Worm (Caenorhabditis elegans): ENCODE results near the gene nas-28.

DNA sequence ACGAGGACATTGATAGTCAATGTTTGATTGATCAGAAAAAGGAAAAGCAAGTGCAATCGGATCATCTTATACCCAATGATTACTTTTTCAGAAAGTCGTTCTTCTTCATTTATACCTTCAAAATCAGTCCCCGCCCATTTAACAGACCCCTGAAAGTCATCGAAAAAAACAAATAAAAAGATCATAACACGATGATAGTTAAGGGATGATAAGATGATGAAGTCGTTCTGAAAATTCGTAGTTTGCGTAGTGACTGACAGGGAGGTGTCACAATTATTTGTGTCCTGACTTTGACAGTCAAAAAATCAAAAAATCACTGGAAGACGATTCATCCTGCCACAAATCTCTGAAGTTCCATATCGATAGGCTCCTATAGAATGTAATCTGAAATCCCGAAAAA is 11.5 kb upstream of the nas-28 start, which contains the start of gene ugt-66:
- TF ChIP-seq mab-5 (tag; optimal IDR thresholded peaks at IDR 0.05) (no peak), nhr-76 (tag; optimal IDR thresholded peaks at IDR 0.05) (no peak), tbx-8 (GFP tag; optimal IDR thresholded peaks at IDR 0.05) (no peak)

Data from whole organism, mixed stage, embryonic.